In genomic region chrX:3343620-3344197, ce11 we compare ENCODE assay signal across 6 worm cellular contexts.
TF ChIP-seq lines count a peak whose summit lies in the region.

No protein-coding gene starts in this region.

TF ChIP-seq in whole organism, L1 larva, 84 proteins besides CTCF, POLR2A, EP300 and RAD21 (continues in another document):
- TF ChIP-seq lin-35 (GFP tag; optimal IDR thresholded peaks at IDR 0.05; lab: Kevin White, UChicago): peak in 1 of 2 experiments; percentile 1
- no peak for TF ChIP-seq mab-9 (GFP tag; IDR thresholded peaks at IDR 0.05; lab: Robert Waterston, UW)
- peak; percentile 49 for TF ChIP-seq nhr-85 (tag; lab: Kevin White, UChicago)
- no peak for TF ChIP-seq unc-130 (tag; optimal IDR thresholded peaks at IDR 0.05; lab: Kevin White, UChicago)
- no peak for TF ChIP-seq ama-1 (optimal IDR thresholded peaks at IDR 0.05; lab: Kevin White, UChicago)
- no peak for TF ChIP-seq ztf-4 (tag; optimal IDR thresholded peaks at IDR 0.05; lab: Kevin White, UChicago)
- TF ChIP-seq pag-3 (tag; optimal IDR thresholded peaks at IDR 0.05; lab: Kevin White, UChicago; ENCODE audit: borderline replicate concordance, insufficient read depth): no peak
- no peak for TF ChIP-seq ces-1 (GFP tag; optimal IDR thresholded peaks at IDR 0.05; lab: Kevin White, UChicago)
- TF ChIP-seq dsc-1 (tag; optimal IDR thresholded peaks at IDR 0.05; lab: Kevin White, UChicago): no peak
- no peak for TF ChIP-seq nhr-84 (tag; optimal IDR thresholded peaks at IDR 0.05; lab: Kevin White, UChicago)
- peak; percentile 9 for TF ChIP-seq blmp-1 (tag; optimal IDR thresholded peaks at IDR 0.05; lab: Kevin White, UChicago)
- peak; percentile 15 for TF ChIP-seq rnt-1 (tag; optimal IDR thresholded peaks at IDR 0.05; lab: Kevin White, UChicago)
- no peak for TF ChIP-seq dpl-1 (GFP tag; optimal IDR thresholded peaks at IDR 0.05; lab: Kevin White, UChicago)
- no peak for TF ChIP-seq egl-13 (tag; optimal IDR thresholded peaks at IDR 0.05; lab: Kevin White, UChicago)
- TF ChIP-seq Y116A8C.19 (tag; optimal IDR thresholded peaks at IDR 0.05; lab: Kevin White, UChicago; ENCODE audit: borderline replicate concordance): no peak

TF ChIP-seq in whole organism, L2 larva, 48 proteins besides CTCF, POLR2A, EP300 and RAD21:
- TF ChIP-seq sma-9 (GFP tag; optimal IDR thresholded peaks at IDR 0.05; lab: Kevin White, UChicago) (peak; percentile 1), sma-9 (tag; optimal IDR thresholded peaks at IDR 0.05; lab: Kevin White, UChicago) (no peak), unc-39 (tag; optimal IDR thresholded peaks at IDR 0.05; lab: Kevin White, UChicago) (no peak), ceh-16 (tag; optimal IDR thresholded peaks at IDR 0.05; lab: Kevin White, UChicago) (peak; percentile 23), nhr-10 (tag; optimal IDR thresholded peaks at IDR 0.05; lab: Kevin White, UChicago) (no peak), nhr-11 (tag; optimal IDR thresholded peaks at IDR 0.05; lab: Kevin White, UChicago) (no peak), aly-2 (tag; optimal IDR thresholded peaks at IDR 0.05; lab: Kevin White, UChicago) (no peak), nhr-25 (tag; optimal IDR thresholded peaks at IDR 0.05; lab: Kevin White, UChicago) (peak; percentile 74), R02D3.7 (tag; optimal IDR thresholded peaks at IDR 0.05; lab: Kevin White, UChicago) (no peak), nhr-129 (tag; optimal IDR thresholded peaks at IDR 0.05; lab: Kevin White, UChicago) (peak; percentile 24)

TF ChIP-seq in whole organism, L3 larva, 47 proteins besides CTCF, POLR2A, EP300 and RAD21:
- TF ChIP-seq nhr-25 (tag; optimal IDR thresholded peaks at IDR 0.05; lab: Kevin White, UChicago) (peak; percentile 58), nhr-77 (tag; optimal IDR thresholded peaks at IDR 0.05; lab: Kevin White, UChicago) (no peak), nhr-11 (tag; optimal IDR thresholded peaks at IDR 0.05; lab: Kevin White, UChicago) (no peak), nhr-23 (tag; optimal IDR thresholded peaks at IDR 0.05; lab: Kevin White, UChicago) (peak; percentile 14), ama-1 (optimal IDR thresholded peaks at IDR 0.05; lab: Kevin White, UChicago) (no peak), unc-62 (GFP tag; optimal IDR thresholded peaks at IDR 0.05; lab: Kevin White, UChicago) (no peak), elt-1 (tag; optimal IDR thresholded peaks at IDR 0.05; lab: Kevin White, UChicago) (peak; percentile 69), ceh-82 (tag; optimal IDR thresholded peaks at IDR 0.05; lab: Kevin White, UChicago) (no peak), egl-5 (tag; optimal IDR thresholded peaks at IDR 0.05; lab: Kevin White, UChicago) (peak; percentile 18)

TF ChIP-seq in whole organism, L4 larva, 104 proteins besides CTCF, POLR2A, EP300 and RAD21:
- no peak for TF ChIP-seq egl-27 (tag; optimal IDR thresholded peaks at IDR 0.05; lab: Kevin White, UChicago)
- TF ChIP-seq hlh-30 (tag; optimal IDR thresholded peaks at IDR 0.05; lab: Kevin White, UChicago; ENCODE audit: insufficient read depth): peak; percentile 50

TF ChIP-seq in whole organism, late embryonic, 69 proteins besides CTCF, POLR2A, EP300 and RAD21 (continues in another document):
- TF ChIP-seq madf-2 (tag; optimal IDR thresholded peaks at IDR 0.05; lab: Kevin White, UChicago) (no peak), fax-1 (tag; optimal IDR thresholded peaks at IDR 0.05; lab: Kevin White, UChicago) (no peak), lim-6 (tag; optimal IDR thresholded peaks at IDR 0.05; lab: Kevin White, UChicago) (no peak), ceh-14 (tag; optimal IDR thresholded peaks at IDR 0.05; lab: Kevin White, UChicago) (no peak), tbx-2 (tag; optimal IDR thresholded peaks at IDR 0.05; lab: Kevin White, UChicago) (peak; percentile 1), ceh-30 (tag; optimal IDR thresholded peaks at IDR 0.05; lab: Kevin White, UChicago) (no peak), unc-42 (tag; optimal IDR thresholded peaks at IDR 0.05; lab: Kevin White, UChicago) (no peak), sdc-2 (tag; optimal IDR thresholded peaks at IDR 0.05; lab: Kevin White, UChicago) (peak; percentile 7), hlh-6 (tag; optimal IDR thresholded peaks at IDR 0.05; lab: Kevin White, UChicago) (peak; percentile 14), gmeb-2 (tag; optimal IDR thresholded peaks at IDR 0.05; lab: Kevin White, UChicago) (no peak), pqm-1 (tag; optimal IDR thresholded peaks at IDR 0.05; lab: Kevin White, UChicago) (no peak), hlh-30 (tag; optimal IDR thresholded peaks at IDR 0.05; lab: Kevin White, UChicago; ENCODE audit: insufficient read depth) (no peak), ttx-3 (tag; optimal IDR thresholded peaks at IDR 0.05; lab: Kevin White, UChicago) (no peak), ceh-19 (GFP tag; optimal IDR thresholded peaks at IDR 0.05; lab: Kevin White, UChicago) (no peak), ceh-48 (tag; optimal IDR thresholded peaks at IDR 0.05; lab: Kevin White, UChicago) (no peak), fkh-10 (GFP tag; optimal IDR thresholded peaks at IDR 0.05; lab: Kevin White, UChicago) (no peak), pha-4 (tag; optimal IDR thresholded peaks at IDR 0.05; lab: Kevin White, UChicago) (no peak), npax-4 (tag; optimal IDR thresholded peaks at IDR 0.05; lab: Kevin White, UChicago) (no peak), unc-3 (GFP tag; conservative IDR thresholded peaks at IDR 0.05; lab: Robert Waterston, UW) (no peak), unc-3 (tag; optimal IDR thresholded peaks at IDR 0.05; lab: Kevin White, UChicago) (no peak), T23F11.4 (GFP tag; optimal IDR thresholded peaks at IDR 0.05; lab: Kevin White, UChicago) (no peak), C38D4.7 (GFP tag; optimal IDR thresholded peaks at IDR 0.05; lab: Kevin White, UChicago) (no peak), elt-4 (tag; optimal IDR thresholded peaks at IDR 0.05; lab: Kevin White, UChicago) (no peak), fkh-6 (tag; optimal IDR thresholded peaks at IDR 0.05; lab: Kevin White, UChicago) (peak; percentile 18), ref-2 (tag; optimal IDR thresholded peaks at IDR 0.05; lab: Kevin White, UChicago) (no peak), dve-1 (tag; optimal IDR thresholded peaks at IDR 0.05; lab: Kevin White, UChicago) (no peak), eyg-1 (tag; optimal IDR thresholded peaks at IDR 0.05; lab: Kevin White, UChicago) (no peak), hlh-8 (tag; optimal IDR thresholded peaks at IDR 0.05; lab: Kevin White, UChicago) (no peak), sox-4 (tag; optimal IDR thresholded peaks at IDR 0.05; lab: Kevin White, UChicago) (no peak), ceh-9 (tag; optimal IDR thresholded peaks at IDR 0.05; lab: Kevin White, UChicago) (no peak), tbx-7 (tag; optimal IDR thresholded peaks at IDR 0.05; lab: Kevin White, UChicago) (no peak), dmd-4 (tag; optimal IDR thresholded peaks at IDR 0.05; lab: Kevin White, UChicago; ENCODE audit: borderline replicate concordance) (no peak)

TF ChIP-seq in whole organism, mixed stage, embryonic, 35 proteins besides CTCF, POLR2A, EP300 and RAD21:
- TF ChIP-seq blmp-1 (tag; optimal IDR thresholded peaks at IDR 0.05; lab: Kevin White, UChicago) (no peak), sptf-1 (tag; optimal IDR thresholded peaks at IDR 0.05; lab: Kevin White, UChicago) (peak; percentile 41), nhr-237 (tag; optimal IDR thresholded peaks at IDR 0.05; lab: Kevin White, UChicago) (no peak), unc-120 (tag; optimal IDR thresholded peaks at IDR 0.05; lab: Kevin White, UChicago; ENCODE audit: poor library complexity, severe bottlenecking) (peak; percentile 18), nhr-28 (tag; optimal IDR thresholded peaks at IDR 0.05; lab: Kevin White, UChicago) (no peak), ceh-43 (GFP tag; optimal IDR thresholded peaks at IDR 0.05; lab: Kevin White, UChicago) (no peak), mls-2 (tag; optimal IDR thresholded peaks at IDR 0.05; lab: Kevin White, UChicago) (no peak), elt-1 (tag; optimal IDR thresholded peaks at IDR 0.05; lab: Kevin White, UChicago; ENCODE audit: borderline replicate concordance, insufficient read depth) (peak; percentile 92), mab-5 (tag; optimal IDR thresholded peaks at IDR 0.05; lab: Kevin White, UChicago) (no peak), snpc-4 (tag; optimal IDR thresholded peaks at IDR 0.05; lab: Kevin White, UChicago) (no peak), mep-1 (tag; optimal IDR thresholded peaks at IDR 0.05; lab: Kevin White, UChicago) (no peak), M03D4.4 (tag; optimal IDR thresholded peaks at IDR 0.05; lab: Kevin White, UChicago) (peak; percentile 0), nhr-12 (tag; optimal IDR thresholded peaks at IDR 0.05; lab: Kevin White, UChicago) (no peak), flh-1 (GFP tag; optimal IDR thresholded peaks at IDR 0.05; lab: Kevin White, UChicago) (no peak)
